Worm (Caenorhabditis elegans) whole organism, early embryonic: ENCODE results near the gene ldh-1.
"Not testable (repeated sequence)": the region's sequence is repeated elsewhere in the genome, so short reads cannot be mapped to it uniquely, and the experiment has no call there.

Source experiments
- B0310.2 ChIP-seq: sonication (generic microtip); optimal IDR thresholded peaks from 2 replicates; lab custom pipeline; 2016; ENCODE audit warnings: mild to moderate bottlenecking, missing genetic modification characterization, missing compliant biosample characterization
- F13C5.2 ChIP-seq: sonication (generic microtip); optimal IDR thresholded peaks from 2 replicates; lab custom pipeline; 2017; ENCODE audit warnings: mild to moderate bottlenecking, missing genetic modification characterization, inconsistent platforms, missing compliant biosample characterization
- aly-1 ChIP-seq: sonication (generic microtip); optimal IDR thresholded peaks from 2 replicates; lab custom pipeline; 2016; ENCODE audit warnings: missing genetic modification characterization, missing compliant biosample characterization
- ama-1 ChIP-seq: fragments of 150-350 bp; optimal IDR thresholded peaks from 2 replicates; lab custom pipeline; 2014
- ceh-13 ChIP-seq: fragments of 200-800 bp; sonication (Bioruptor generic); optimal IDR thresholded peaks from 2 replicates; lab custom pipeline; 2018; ENCODE audit warnings: mild to moderate bottlenecking, missing genetic modification characterization, missing compliant biosample characterization
- ceh-36 ChIP-seq: sonication (generic microtip); optimal IDR thresholded peaks from 2 replicates; lab custom pipeline; 2016; ENCODE audit warnings: missing genetic modification characterization, inconsistent platforms, missing compliant biosample characterization
- ets-7 ChIP-seq: sonication (generic microtip); optimal IDR thresholded peaks from 2 replicates; lab custom pipeline; 2016; ENCODE audit warnings: missing genotype, missing genetic modification characterization, missing compliant biosample characterization
- flt-1 ChIP-seq: fragments of 200-800 bp; sonication (Bioruptor generic); IDR thresholded peaks from 2 replicates; pipeline ENCODE4 v1.3.6; 2022; ENCODE audit warnings: missing genetic modification characterization, missing compliant biosample characterization
- hmbx-1 ChIP-seq: sonication (generic microtip); optimal IDR thresholded peaks from 2 replicates; lab custom pipeline; 2016; ENCODE audit warnings: mild to moderate bottlenecking, missing genetic modification characterization, missing compliant biosample characterization
- hmg-4 ChIP-seq: fragments of 200-800 bp; sonication (Bioruptor generic); optimal IDR thresholded peaks from 2 replicates; lab custom pipeline; 2018; ENCODE audit warnings: mild to moderate bottlenecking, missing genetic modification characterization, missing compliant biosample characterization
- hnd-1 ChIP-seq: sonication (generic microtip); optimal IDR thresholded peaks from 2 replicates; lab custom pipeline; 2016; ENCODE audit warnings: missing genetic modification characterization, missing compliant biosample characterization
- pes-1 ChIP-seq: fragments of 200-800 bp; sonication (Bioruptor generic); IDR thresholded peaks from 2 replicates; pipeline ENCODE4 v1.3.6; 2022; ENCODE audit warnings: missing genetic modification reagents, missing genetic modification characterization, missing compliant biosample characterization
- scrt-1 ChIP-seq: fragments of 200-800 bp; sonication (Bioruptor generic); IDR thresholded peaks from 2 replicates; pipeline ENCODE4 v1.3.6; 2022; ENCODE audit warnings: missing genetic modification characterization, missing compliant biosample characterization
- sea-1 ChIP-seq: fragments of 200-800 bp; sonication (Bioruptor generic); conservative IDR thresholded peaks from 2 replicates; pipeline ENCODE4 v1.3.6; 2022; ENCODE audit warnings: missing genetic modification characterization, missing compliant biosample characterization
- tbx-11 ChIP-seq: fragments of 200-800 bp; sonication (Bioruptor generic); IDR thresholded peaks from 2 replicates; pipeline ENCODE4 v1.3.6; 2022; ENCODE audit warnings: missing genetic modification characterization, missing compliant biosample characterization
- tbx-37 ChIP-seq: fragments of 200-800 bp; sonication (Bioruptor generic); conservative IDR thresholded peaks from 2 replicates; pipeline ENCODE4 v1.3.6; 2022; ENCODE audit warnings: missing genetic modification reagents, missing genetic modification characterization, missing compliant biosample characterization
- tra-4 ChIP-seq: sonication (generic microtip); optimal IDR thresholded peaks from 2 replicates; lab custom pipeline; 2017; ENCODE audit warnings: missing genetic modification characterization, missing compliant biosample characterization

Gene ldh-1

ce11 chrII:11688643-11689042 lies 35.4 kb upstream of the ldh-1 start, which contains the start of gene kel-1:
TSS of gene kel-1 (plus strand) at chrII:11688943.
- TF ChIP-seq ceh-13 (GFP tag; lab: Kevin White, UChicago) (no peak), hmbx-1 (tag; lab: Kevin White, UChicago) (no peak), aly-1 (tag; lab: Kevin White, UChicago) (no peak), F13C5.2 (tag; lab: Kevin White, UChicago) (no peak), sea-1 (GFP tag; lab: Robert Waterston, UW) (no peak), B0310.2 (tag; lab: Kevin White, UChicago) (no peak), flt-1 (no peak), tbx-11 (no peak), tbx-37 (GFP tag; lab: Robert Waterston, UW) (no peak), scrt-1 (GFP tag; lab: Robert Waterston, UW) (no peak), ets-7 (no peak), pes-1 (GFP tag; lab: Robert Waterston, UW) (no peak), tra-4 (tag; lab: Kevin White, UChicago) (no peak)

ce11 chrII:11689941-11690340 lies 34.1 kb upstream of the ldh-1 start:
- TF ChIP-seq ets-7 = no peak
- no peak for TF ChIP-seq sea-1 (GFP tag; lab: Robert Waterston, UW)
- no peak for TF ChIP-seq F13C5.2 (tag; lab: Kevin White, UChicago)
- TF ChIP-seq ama-1 (lab: Kevin White, UChicago) = no peak
- TF ChIP-seq B0310.2 (tag; lab: Kevin White, UChicago) = no peak
- no peak for TF ChIP-seq scrt-1 (GFP tag; lab: Robert Waterston, UW)
- no peak for TF ChIP-seq tbx-37 (GFP tag; lab: Robert Waterston, UW)
- TF ChIP-seq pes-1 (GFP tag; lab: Robert Waterston, UW) = no peak

- TF ChIP-seq ets-7 (no peak), tra-4 (tag; lab: Kevin White, UChicago) (no peak), pes-1 (GFP tag; lab: Robert Waterston, UW) (no peak), F13C5.2 (tag; lab: Kevin White, UChicago) (no peak), hmg-4 (GFP tag; lab: Kevin White, UChicago) (no peak), scrt-1 (GFP tag; lab: Robert Waterston, UW) (no peak), hmbx-1 (tag; lab: Kevin White, UChicago) (no peak), flt-1 (no peak), sea-1 (GFP tag; lab: Robert Waterston, UW) (no peak)
These were observed 33.1 kb upstream of the ldh-1 start for ce11 chrII:11690868-11691267.

ce11 chrII:11694432-11694831 lies 29.6 kb upstream of the ldh-1 start:
- TF ChIP-seq F13C5.2 (tag; lab: Kevin White, UChicago) (peak; percentile 65), pes-1 (GFP tag; lab: Robert Waterston, UW) (peak; percentile 32; the same call in 1 of the 2 replicates), tra-4 (tag; lab: Kevin White, UChicago) (no peak), B0310.2 (tag; lab: Kevin White, UChicago) (no peak), ceh-36 (tag; lab: Kevin White, UChicago) (no peak), ama-1 (lab: Kevin White, UChicago) (no peak), ets-7 (no peak), flt-1 (no peak)

- TF ChIP-seq flt-1; aly-1 (tag; lab: Kevin White, UChicago); tbx-11: not testable (repeated sequence)
These were observed 28.7 kb upstream of the ldh-1 start, which contains the start of gene tars-1 for ce11 chrII:11695161-11695944. TSS of gene tars-1 (minus strand) at chrII:11695657.

ce11 chrII:11695945-11696270 lies 28.1 kb upstream of the ldh-1 start, which contains the start of gene xpf-1:
TSS of gene xpf-1 (plus strand) at chrII:11696171.
- TF ChIP-seq ceh-13 (GFP tag; lab: Kevin White, UChicago) (no peak), B0310.2 (tag; lab: Kevin White, UChicago) (no peak), F13C5.2 (tag; lab: Kevin White, UChicago) (no peak), scrt-1 (GFP tag; lab: Robert Waterston, UW) (no peak), ama-1 (lab: Kevin White, UChicago) (no peak), ceh-36 (tag; lab: Kevin White, UChicago) (no peak), hnd-1 (tag; lab: Kevin White, UChicago) (no peak), tra-4 (tag; lab: Kevin White, UChicago) (no peak), pes-1 (GFP tag; lab: Robert Waterston, UW) (no peak), hmg-4 (GFP tag; lab: Kevin White, UChicago) (no peak), tbx-37 (GFP tag; lab: Robert Waterston, UW) (no peak), aly-1 (tag; lab: Kevin White, UChicago) (no peak), ets-7 (no peak), sea-1 (GFP tag; lab: Robert Waterston, UW) (no peak), hmbx-1 (tag; lab: Kevin White, UChicago) (no peak)

ce11 chrII:11700200-11700599 lies 23.8 kb upstream of the ldh-1 start, which contains the start of gene inos-1:
TSS of gene inos-1 (minus strand) at chrII:11700300.
- TF ChIP-seq hmbx-1 (tag; lab: Kevin White, UChicago) = no peak
- no peak for TF ChIP-seq tbx-37 (GFP tag; lab: Robert Waterston, UW)
- no peak for TF ChIP-seq scrt-1 (GFP tag; lab: Robert Waterston, UW)
- TF ChIP-seq pes-1 (GFP tag; lab: Robert Waterston, UW) = no peak
- TF ChIP-seq flt-1 = no peak
- no peak for TF ChIP-seq ama-1 (lab: Kevin White, UChicago)
- no peak for TF ChIP-seq tbx-11
- no peak for TF ChIP-seq ets-7
